Fruit fly (Drosophila melanogaster): Measurements from ENCODE around the gene Kap-alpha3.

Gene Kap-alpha3

dm6 chr3R:9626880-9627401 lies 49.4 kb upstream of the Kap-alpha3 start, which contains the start of the genes CG9427 and CG8319 (continued):
- peak; percentile 24 for TF ChIP-seq Side (GFP tag; optimal IDR thresholded peaks at IDR 0.05)
- no peak for TF ChIP-seq sr (GFP tag; IDR thresholded peaks at IDR 0.05)
- TF ChIP-seq CG12236 (GFP tag; optimal IDR thresholded peaks at IDR 0.05) = no peak
- TF ChIP-seq CG7928 (GFP tag; optimal IDR thresholded peaks at IDR 0.05) = no peak
- peak; percentile 33 for TF ChIP-seq CG18011 (GFP tag; optimal IDR thresholded peaks at IDR 0.05)
- no peak for TF ChIP-seq CG7745 (tag; optimal IDR thresholded peaks at IDR 0.05)
- TF ChIP-seq ac (GFP tag; optimal IDR thresholded peaks at IDR 0.05) = no peak
- 0 out of 2 replicates have a peak, but pooled peaks have one; percentile 25 for TF ChIP-seq al (GFP tag; IDR thresholded peaks at IDR 0.05)
- peak; percentile 76 for TF ChIP-seq CG8924 (tag; optimal IDR thresholded peaks at IDR 0.05)
- TF ChIP-seq CG4282 (GFP tag; optimal IDR thresholded peaks at IDR 0.05) = no peak
- peak; percentile 94 for TF ChIP-seq sens (GFP tag)
- TF ChIP-seq dimm (GFP tag; IDR thresholded peaks at IDR 0.05) = no peak
- no peak for TF ChIP-seq CG4360 (GFP tag; IDR thresholded peaks at IDR 0.05)
- TF ChIP-seq chif (GFP tag; optimal IDR thresholded peaks at IDR 0.05) = peak; percentile 40 to 63
- TF ChIP-seq gfzf (GFP tag; optimal IDR thresholded peaks at IDR 0.05) = peak; percentile 24
- TF ChIP-seq sisA (GFP tag; IDR thresholded peaks at IDR 0.05) = peak; percentile 48; the same call in 1 of the 2 replicates
- TF ChIP-seq CG6813 (GFP tag; optimal IDR thresholded peaks at IDR 0.05) = no peak
- no peak for TF ChIP-seq Ravus (GFP tag; IDR thresholded peaks at IDR 0.05)
- peak; percentile 30 for TF ChIP-seq CG1602 (GFP tag; optimal IDR thresholded peaks at IDR 0.05)
- no peak for TF ChIP-seq CG17802 (tag; optimal IDR thresholded peaks at IDR 0.05)
- TF ChIP-seq tio (GFP tag; optimal IDR thresholded peaks at IDR 0.05) = no peak
- peak; percentile 49 for TF ChIP-seq Mes4 (GFP tag; optimal IDR thresholded peaks at IDR 0.05)
- TF ChIP-seq peb (GFP tag; IDR thresholded peaks at IDR 0.05) = no peak
- no peak for TF ChIP-seq Hr39 (optimal IDR thresholded peaks at IDR 0.05)
- no peak for TF ChIP-seq CG31365 (tag; optimal IDR thresholded peaks at IDR 0.05)
- TF ChIP-seq pum (GFP tag; optimal IDR thresholded peaks at IDR 0.05) = peak; percentile 45
- peak; percentile 30 for TF ChIP-seq CG12104 (GFP tag; optimal IDR thresholded peaks at IDR 0.05)
- TF ChIP-seq Dll (GFP tag; IDR thresholded peaks at IDR 0.05; ENCODE audit: partially characterized antibody) = peak; percentile 96
- TF ChIP-seq CG10462 (GFP tag; optimal IDR thresholded peaks at IDR 0.05) = peak; percentile 48
- TF ChIP-seq CG12659 (GFP tag; optimal IDR thresholded peaks at IDR 0.05) = peak; percentile 71
- TF ChIP-seq CG7556 (GFP tag; optimal IDR thresholded peaks at IDR 0.05) = peak; percentile 32
- TF ChIP-seq Mrtf (GFP tag; IDR thresholded peaks at IDR 0.05) = no peak
- no peak for TF ChIP-seq nau (GFP tag; optimal IDR thresholded peaks at IDR 0.05)
- peak; percentile 77 for TF ChIP-seq PHDP (tag; optimal IDR thresholded peaks at IDR 0.05)
- TF ChIP-seq CG12744 (GFP tag; optimal IDR thresholded peaks at IDR 0.05) = peak; percentile 38
- no peak for TF ChIP-seq danr (GFP tag; IDR thresholded peaks at IDR 0.05)
- no peak for TF ChIP-seq luna (GFP tag; optimal IDR thresholded peaks at IDR 0.05)
- peak; percentile 17 for TF ChIP-seq CG3407 (GFP tag; optimal IDR thresholded peaks at IDR 0.05)
- TF ChIP-seq E2f2 (GFP tag; IDR thresholded peaks at IDR 0.05) = peak; percentile 94
- TF ChIP-seq Antp (GFP tag; optimal IDR thresholded peaks at IDR 0.05) = peak; percentile 2
- peak; percentile 56 for TF ChIP-seq Hr3 (GFP tag; optimal IDR thresholded peaks at IDR 0.05)
- no peak for TF ChIP-seq CG2199 (GFP tag; IDR thresholded peaks at IDR 0.05)
- TF ChIP-seq Lim3 (GFP tag; IDR thresholded peaks at IDR 0.05) = no peak
- TF ChIP-seq row (GFP tag; IDR thresholded peaks at IDR 0.05) = peak; percentile 82
- TF ChIP-seq CG18262 (tag; optimal IDR thresholded peaks at IDR 0.05) = peak; percentile 61
- TF ChIP-seq CG11696 (GFP tag; IDR thresholded peaks at IDR 0.05) = no peak
- TF ChIP-seq klu (GFP tag; IDR thresholded peaks at IDR 0.05) = no peak
- no peak for TF ChIP-seq TFAM (GFP tag; optimal IDR thresholded peaks at IDR 0.05)
- no peak for TF ChIP-seq CG10274 (GFP tag; optimal IDR thresholded peaks at IDR 0.05)
- peak; percentile 51 for TF ChIP-seq CG4854 (GFP tag; optimal IDR thresholded peaks at IDR 0.05)
- TF ChIP-seq Ets65A (GFP tag) = no peak
- TF ChIP-seq gsb (GFP tag; IDR thresholded peaks at IDR 0.05) = no peak
- no peak; the same call in 1 of the 2 replicates for TF ChIP-seq CG32767 (GFP tag; IDR thresholded peaks at IDR 0.05)

Data from whole organism, embryonic.